Fruit fly (Drosophila melanogaster) whole organism, embryonic: ENCODE data around the gene mRRF1.
A peak's percentile ranks its signal among the peaks of the same experiment; 100 is the strongest.

Experiments
- Asciz ChIP-seq: fragments of 200-800 bp; sonication (Bioruptor generic); optimal IDR thresholded peaks from 2 replicates; lab custom pipeline; 2017; ENCODE audit warnings: missing biosample characterization, mild to moderate bottlenecking, missing genetic modification characterization, missing genetic modification reagents
- B-H1 ChIP-seq: fragments of 200-800 bp; sonication (Bioruptor generic); IDR thresholded peaks from 3 replicates; pipeline ENCODE4 v1.3.6; 2022; ENCODE audit warnings: missing biosample characterization, missing genetic modification characterization
- Bgb ChIP-seq: fragments of 200-800 bp; sonication (Bioruptor generic); IDR thresholded peaks from 2 replicates; pipeline ENCODE4 v1.3.6; 2022; ENCODE audit warnings: missing biosample characterization, missing genetic modification characterization; ENCODE audit not compliant: partially characterized antibody
- CG10209 ChIP-seq: fragments of 200-800 bp; sonication (Bioruptor generic); optimal IDR thresholded peaks from 3 replicates; lab custom pipeline; 2017; ENCODE audit warnings: missing biosample characterization, mild to moderate bottlenecking, missing genetic modification characterization, missing genetic modification reagents
- CG11696 ChIP-seq: fragments of 200-800 bp; sonication (Bioruptor generic); IDR thresholded peaks from 2 replicates; pipeline ENCODE4 v1.3.6; 2022; ENCODE audit warnings: missing biosample characterization, missing genetic modification characterization
- CG13775 ChIP-seq: fragments of 200-800 bp; sonication (Bioruptor generic); optimal IDR thresholded peaks from 3 replicates; lab custom pipeline; 2017; ENCODE audit warnings: missing biosample characterization, mild to moderate bottlenecking, missing genetic modification characterization
- CG14050 ChIP-seq: fragments of 200-800 bp; sonication (Bioruptor generic); IDR thresholded peaks from 3 replicates; pipeline ENCODE4 v1.3.6; 2022; ENCODE audit warnings: missing biosample characterization, missing genetic modification characterization
- CG15269 ChIP-seq: fragments of 200-800 bp; sonication (Bioruptor generic); optimal IDR thresholded peaks from 2 replicates; lab custom pipeline; 2018; ENCODE audit warnings: missing biosample characterization, mild to moderate bottlenecking, missing genetic modification characterization, moderate library complexity
- CG15696 ChIP-seq: fragments of 200-800 bp; sonication (Bioruptor generic); optimal IDR thresholded peaks from 2 replicates; lab custom pipeline; 2019; ENCODE audit warnings: missing biosample characterization, mild to moderate bottlenecking, missing genetic modification characterization, moderate library complexity
- CG17829 ChIP-seq: fragments of 200-800 bp; optimal IDR thresholded peaks from 2 replicates; lab custom pipeline; 2019; ENCODE audit warnings: missing biosample characterization, mild to moderate bottlenecking, missing genetic modification characterization, moderate library complexity
- CG2116 ChIP-seq: fragments of 200-800 bp; sonication (Bioruptor generic); optimal IDR thresholded peaks from 3 replicates; lab custom pipeline; 2018; ENCODE audit warnings: missing biosample characterization, mild to moderate bottlenecking, missing genetic modification characterization
- CG2875 ChIP-seq: fragments of 200-800 bp; sonication (Bioruptor generic); optimal IDR thresholded peaks from 2 replicates; lab custom pipeline; 2017; ENCODE audit warnings: missing biosample characterization, mild to moderate bottlenecking, missing genetic modification characterization, missing genetic modification reagents
- CG30431 ChIP-seq: fragments of 200-800 bp; sonication (Bioruptor generic); optimal IDR thresholded peaks from 2 replicates; lab custom pipeline; 2017; ENCODE audit warnings: missing biosample characterization, missing genetic modification characterization
- CG31441 ChIP-seq: fragments of 200-800 bp; sonication (Bioruptor generic); IDR thresholded peaks from 2 replicates; pipeline ENCODE4 v1.3.6; 2022; ENCODE audit warnings: missing biosample characterization, missing genetic modification characterization
- CG34422 ChIP-seq: fragments of 200-800 bp; sonication (Bioruptor generic); IDR thresholded peaks from 3 replicates; pipeline ENCODE4 v1.3.6; 2022; ENCODE audit warnings: missing biosample characterization, missing genetic modification characterization
- CG4360 ChIP-seq: fragments of 200-800 bp; sonication (Bioruptor generic); IDR thresholded peaks from 2 replicates; pipeline ENCODE4 v1.3.6; 2022; ENCODE audit warnings: missing biosample characterization, missing genetic modification characterization
- CG6791 ChIP-seq: fragments of 200-800 bp; sonication (Bioruptor generic); IDR thresholded peaks from 3 replicates; pipeline ENCODE4 v1.3.6; 2022; ENCODE audit warnings: missing biosample characterization, missing genetic modification characterization; ENCODE audit not compliant: partially characterized antibody
- CG7745 ChIP-seq: fragments of 200-800 bp; sonication (Bioruptor generic); optimal IDR thresholded peaks from 2 replicates; lab custom pipeline; 2018; ENCODE audit warnings: missing biosample characterization, mild to moderate bottlenecking, missing genetic modification characterization, moderate library complexity
- CG8281 ChIP-seq: fragments of 200-800 bp; sonication (Bioruptor generic); optimal IDR thresholded peaks from 2 replicates; lab custom pipeline; 2018; ENCODE audit warnings: missing biosample characterization, mild to moderate bottlenecking, missing genetic modification characterization, moderate library complexity
- CG8388 ChIP-seq: fragments of 200-800 bp; sonication (Bioruptor generic); optimal IDR thresholded peaks from 2 replicates; lab custom pipeline; 2019; ENCODE audit warnings: missing biosample characterization, mild to moderate bottlenecking, missing genetic modification characterization, moderate library complexity
- CG8765 ChIP-seq: fragments of 200-800 bp; sonication (Bioruptor generic); IDR thresholded peaks from 2 replicates; pipeline ENCODE4 v1.3.6; 2022; ENCODE audit warnings: missing biosample characterization, missing genetic modification characterization
- CG9437 ChIP-seq: fragments of 200-800 bp; sonication (Bioruptor generic); optimal IDR thresholded peaks from 2 replicates; lab custom pipeline; 2018; ENCODE audit warnings: missing biosample characterization, mild to moderate bottlenecking, missing genetic modification characterization
- Doc2 ChIP-seq: fragments of 200-800 bp; sonication (Bioruptor generic); IDR thresholded peaks from 2 replicates; pipeline ENCODE4 v1.3.6; 2022; ENCODE audit warnings: missing biosample characterization, missing genetic modification characterization
- Dref ChIP-seq: fragments of 200-800 bp; sonication (Bioruptor generic); IDR thresholded peaks from 2 replicates; pipeline ENCODE4 v1.3.6; 2022; ENCODE audit warnings: missing biosample characterization, missing genetic modification characterization
- E2f2 ChIP-seq: fragments of 200-800 bp; sonication (Bioruptor generic); IDR thresholded peaks from 2 replicates; pipeline ENCODE4 v1.3.6; 2022; ENCODE audit warnings: missing biosample characterization, missing genetic modification characterization
- Fer2 ChIP-seq: fragments of 200-800 bp; sonication (Bioruptor generic); optimal IDR thresholded peaks from 2 replicates; lab custom pipeline; 2018; ENCODE audit warnings: missing biosample characterization, mild to moderate bottlenecking, missing genetic modification characterization, moderate library complexity
- GATAe ChIP-seq: fragments of 200-800 bp; sonication (Bioruptor generic); conservative IDR thresholded peaks from 2 replicates; pipeline ENCODE4 v1.3.6; 2022; ENCODE audit warnings: missing biosample characterization, missing genetic modification characterization
- H2.0 ChIP-seq: fragments of 200-800 bp; sonication (Bioruptor generic); IDR thresholded peaks from 2 replicates; pipeline ENCODE4 v1.3.6; 2022; ENCODE audit warnings: missing biosample characterization, missing genetic modification characterization
- Mrtf ChIP-seq: fragments of 200-800 bp; sonication (Bioruptor generic); IDR thresholded peaks from 3 replicates; pipeline ENCODE4 v1.3.6; 2022; ENCODE audit warnings: missing biosample characterization, missing genetic modification characterization
- NK7.1 ChIP-seq: fragments of 200-800 bp; sonication (Bioruptor generic); optimal IDR thresholded peaks from 3 replicates; lab custom pipeline; 2016; ENCODE audit warnings: missing biosample characterization, missing genetic modification characterization
- Rx ChIP-seq: fragments of 200-800 bp; sonication (Bioruptor generic); IDR thresholded peaks from 2 replicates; pipeline ENCODE4 v1.3.6; 2022; ENCODE audit warnings: missing biosample characterization, missing genetic modification characterization
- Scr ChIP-seq: fragments of 200-800 bp; sonication (Bioruptor generic); IDR thresholded peaks from 2 replicates; pipeline ENCODE4 v1.3.6; 2022; ENCODE audit warnings: missing biosample characterization, missing genetic modification characterization; ENCODE audit not compliant: partially characterized antibody
- Sin3A ChIP-seq: fragments of >200 bp; optimal IDR thresholded peaks from 2 replicates; lab custom pipeline; 2018
- Spps ChIP-seq: fragments of 200-800 bp; sonication (Bioruptor generic); optimal IDR thresholded peaks from 2 replicates; lab custom pipeline; 2018; ENCODE audit warnings: missing biosample characterization, mild to moderate bottlenecking, missing genetic modification characterization
- Ssrp ChIP-seq: fragments of 200-800 bp; sonication (Bioruptor generic); optimal IDR thresholded peaks from 2 replicates; lab custom pipeline; 2018; ENCODE audit warnings: missing biosample characterization, mild to moderate bottlenecking, missing genetic modification characterization, moderate library complexity
- TFAM ChIP-seq: fragments of 200-800 bp; sonication (Bioruptor generic); optimal IDR thresholded peaks from 2 replicates; lab custom pipeline; 2017; ENCODE audit warnings: missing biosample characterization, missing genetic modification characterization, inconsistent platforms
- Trl ChIP-seq, 3 experiments: fragments of >200 bp in 2 of 3; fragments of 200-800 bp in 1 of 3; sonication (Bioruptor generic) in 1 of 3; optimal IDR thresholded peaks; 2 replicates in 1 of 3; 3 replicates in 2 of 3; lab custom pipeline; 2016 to 2017; ENCODE audit warnings: missing biosample characterization in 1 of 3, missing genetic modification characterization in 1 of 3
- amos ChIP-seq: fragments of 200-800 bp; sonication (Bioruptor generic); IDR thresholded peaks from 2 replicates; pipeline ENCODE4 v1.3.6; 2022; ENCODE audit warnings: missing biosample characterization, missing genetic modification characterization; ENCODE audit not compliant: partially characterized antibody
- bcd ChIP-seq: fragments of 200-800 bp; sonication (Bioruptor generic); optimal IDR thresholded peaks from 2 replicates; lab custom pipeline; 2017; ENCODE audit warnings: missing biosample characterization, mild to moderate bottlenecking, missing genetic modification characterization
- bowl ChIP-seq: fragments of 200-800 bp; sonication (Bioruptor generic); IDR thresholded peaks from 2 replicates; pipeline ENCODE4 v1.3.6; 2022; ENCODE audit warnings: missing biosample characterization, missing genetic modification characterization
- chn ChIP-seq: fragments of 200-800 bp; sonication (Bioruptor generic); optimal IDR thresholded peaks from 2 replicates; lab custom pipeline; 2016; ENCODE audit warnings: missing biosample characterization, missing genetic modification characterization
- dm ChIP-seq: fragments of 200-800 bp; sonication (Bioruptor generic); optimal IDR thresholded peaks from 3 replicates; lab custom pipeline; 2016; ENCODE audit warnings: missing biosample characterization, missing genetic modification characterization
- gt ChIP-seq: fragments of 200-800 bp; sonication (Bioruptor generic); IDR thresholded peaks from 2 replicates; pipeline ENCODE4 v1.3.6; 2022; ENCODE audit warnings: missing biosample characterization, missing genetic modification characterization
- insv ChIP-seq, 2 experiments: fragments of 200-800 bp; sonication (Bioruptor generic); optimal IDR thresholded peaks; 3 replicates each; lab custom pipeline; 2016 to 2018; ENCODE audit warnings: missing biosample characterization in 2 of 2, missing genetic modification characterization in 2 of 2
- jumu ChIP-seq: fragments of 200-800 bp; sonication (Bioruptor generic); optimal IDR thresholded peaks from 3 replicates; lab custom pipeline; 2016; ENCODE audit warnings: missing biosample characterization, missing genetic modification characterization
- kah ChIP-seq: fragments of 200-800 bp; sonication (Bioruptor generic); optimal IDR thresholded peaks from 2 replicates; lab custom pipeline; 2018; ENCODE audit warnings: missing biosample characterization, mild to moderate bottlenecking, missing genetic modification characterization
- pb ChIP-seq: fragments of 200-800 bp; sonication (Bioruptor generic); optimal IDR thresholded peaks from 3 replicates; lab custom pipeline; 2016; ENCODE audit warnings: missing biosample characterization, missing genetic modification characterization
- salm ChIP-seq: fragments of 200-800 bp; sonication (Bioruptor generic); optimal IDR thresholded peaks from 2 replicates; lab custom pipeline; 2018; ENCODE audit warnings: missing biosample characterization, mild to moderate bottlenecking, missing genetic modification characterization
- scrt ChIP-seq: fragments of 200-800 bp; sonication (Bioruptor generic); optimal IDR thresholded peaks from 2 replicates; lab custom pipeline; 2018; ENCODE audit warnings: missing biosample characterization, mild to moderate bottlenecking, missing genetic modification characterization, moderate library complexity
- sd ChIP-seq: fragments of 200-800 bp; sonication (Bioruptor generic); optimal IDR thresholded peaks from 3 replicates; lab custom pipeline; 2018; ENCODE audit warnings: missing biosample characterization, mild to moderate bottlenecking, missing genetic modification characterization, moderate library complexity
- sob ChIP-seq: fragments of 200-800 bp; sonication (Bioruptor generic); IDR thresholded peaks from 2 replicates; pipeline ENCODE4 v1.3.6; 2022; ENCODE audit warnings: missing biosample characterization, missing genetic modification characterization

The mRRF1 gene

DNA sequence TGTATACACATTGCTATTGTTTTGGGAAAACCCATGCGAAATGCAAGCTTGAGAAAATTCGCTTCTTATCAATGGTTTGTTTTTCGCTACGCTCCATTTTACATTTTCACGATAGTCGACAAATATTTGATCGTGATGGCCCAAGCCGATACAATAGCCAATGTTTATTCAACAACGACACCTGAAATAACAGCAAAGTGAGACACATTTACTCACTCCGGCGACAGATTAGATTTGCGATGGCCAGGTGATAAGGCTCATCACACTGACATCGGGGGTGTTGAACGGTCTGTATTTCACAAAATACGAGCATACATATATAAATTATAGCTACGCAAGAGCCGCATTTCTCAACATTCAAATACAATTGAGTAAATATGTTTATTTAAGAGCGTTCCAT, 33.0 kb downstream of the mRRF1 start (continued):
- TF ChIP-seq scrt (peak; percentile 82), CG4360 (GFP tag; lab: Robert Waterston, UW) (no peak), amos (no peak), Spps (tag; lab: Kevin White, UChicago) (peak; percentile 41), CG2116 (GFP tag; lab: Kevin White, UChicago) (peak; percentile 11), Mrtf (no peak), Dref (GFP tag; lab: Robert Waterston, UW) (no peak), E2f2 (GFP tag; lab: Robert Waterston, UW) (0 out of 2 replicates have a peak, but pooled peaks have one; percentile 5), CG7745 (tag; lab: Kevin White, UChicago) (no peak), NK7.1 (peak; percentile 75), CG8765 (no peak), CG17829 (no peak), Ssrp (tag; lab: Kevin White, UChicago) (no peak), pb (GFP tag; lab: Kevin White, UChicago) (no peak), Sin3A (lab: Kevin White, UChicago) (no peak), CG10209 (GFP tag; lab: Kevin White, UChicago) (peak; percentile 66), CG8281 (peak; percentile 32), CG13775 (peak; percentile 20), gt (no peak), CG8388 (GFP tag; lab: Kevin White, UChicago) (peak; percentile 70), kah (GFP tag; lab: Kevin White, UChicago) (peak; percentile 68), sob (GFP tag; lab: Robert Waterston, UW) (peak; percentile 76), sd (tag; lab: Kevin White, UChicago) (no peak), Doc2 (no peak), Rx (GFP tag; lab: Robert Waterston, UW) (no peak), TFAM (GFP tag; lab: Kevin White, UChicago) (peak; percentile 33), bcd (GFP tag; lab: Kevin White, UChicago) (peak; percentile 65), Fer2 (tag; lab: Kevin White, UChicago) (peak; percentile 59), CG30431 (GFP tag; lab: Kevin White, UChicago) (no peak), CG14050 (GFP tag; lab: Robert Waterston, UW) (no peak), CG11696 (0 out of 2 replicates have a peak, but pooled peaks have one; percentile 6), CG31441 (GFP tag; lab: Robert Waterston, UW) (peak; percentile 35; the same call in 1 of the 2 replicates), H2.0 (GFP tag; lab: Robert Waterston, UW) (no peak), dm (GFP tag; lab: Kevin White, UChicago) (no peak), Trl (optimal IDR thresholded peaks at IDR 0.05; lab: Kevin White, UChicago) (no peak), Trl (GFP tag; optimal IDR thresholded peaks at IDR 0.05; lab: Kevin White, UChicago) (peak; percentile 70), insv (GFP tag; optimal IDR thresholded peaks at IDR 0.05; lab: Kevin White, UChicago) (no peak), CG9437 (GFP tag; lab: Kevin White, UChicago) (no peak), CG2875 (GFP tag; lab: Kevin White, UChicago) (peak; percentile 6), chn (GFP tag; lab: Kevin White, UChicago) (no peak), bowl (no peak), CG15696 (peak; percentile 66), Asciz (GFP tag; lab: Kevin White, UChicago) (peak; percentile 85), jumu (GFP tag; lab: Kevin White, UChicago) (no peak), Scr (GFP tag; lab: Robert Waterston, UW) (no peak), CG6791 (GFP tag; lab: Robert Waterston, UW) (no peak), salm (tag; lab: Kevin White, UChicago) (peak; percentile 29), CG15269 (peak; percentile 1), Bgb (no peak), GATAe (GFP tag; lab: Robert Waterston, UW) (peak; percentile 23; the same call in 1 of the 2 replicates), B-H1 (GFP tag; lab: Robert Waterston, UW) (peak; percentile 15; the same call in 1 of the 3 replicates), CG34422 (no peak)
